Worm (Caenorhabditis elegans): ENCODE data around the gene srt-5.

DNA sequence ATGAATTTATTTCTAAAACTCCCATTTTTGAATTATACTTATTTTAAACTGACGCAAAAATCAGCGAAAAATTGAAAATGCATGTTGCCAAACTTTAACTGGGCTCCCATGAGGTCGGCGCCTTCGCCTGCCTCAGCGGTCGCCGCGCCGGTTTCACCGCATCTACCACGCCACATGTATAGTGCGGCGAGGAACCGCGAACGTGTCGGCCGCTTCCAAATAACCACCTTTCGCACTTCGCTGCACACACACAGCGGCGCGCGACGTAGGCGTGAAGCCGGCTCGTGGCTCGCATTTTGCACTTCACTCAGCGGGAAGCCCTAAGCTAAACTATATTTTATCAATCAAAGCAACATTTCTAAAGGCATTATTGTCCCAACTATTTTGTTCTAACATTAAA, 19.8 kb upstream of the srt-5 start:
- TF ChIP-seq W03F9.2 (tag; optimal IDR thresholded peaks at IDR 0.05): no peak
- no peak for TF ChIP-seq him-1 (tag; optimal IDR thresholded peaks at IDR 0.05)
- no peak for TF ChIP-seq dao-5 (tag; optimal IDR thresholded peaks at IDR 0.05)
